Worm (Caenorhabditis elegans) whole organism, early embryonic: ENCODE results near the gene VW02B12L.2.

Source experiments
- B0310.2 ChIP-seq: sonication (generic microtip); optimal IDR thresholded peaks from 2 replicates; lab custom pipeline; 2016; ENCODE audit warnings: mild to moderate bottlenecking, missing genetic modification characterization, missing compliant biosample characterization
- F13C5.2 ChIP-seq: sonication (generic microtip); optimal IDR thresholded peaks from 2 replicates; lab custom pipeline; 2017; ENCODE audit warnings: mild to moderate bottlenecking, missing genetic modification characterization, inconsistent platforms, missing compliant biosample characterization
- aly-1 ChIP-seq: sonication (generic microtip); optimal IDR thresholded peaks from 2 replicates; lab custom pipeline; 2016; ENCODE audit warnings: missing genetic modification characterization, missing compliant biosample characterization
- ama-1 ChIP-seq: fragments of 150-350 bp; optimal IDR thresholded peaks from 2 replicates; lab custom pipeline; 2014
- ceh-13 ChIP-seq: fragments of 200-800 bp; sonication (Bioruptor generic); optimal IDR thresholded peaks from 2 replicates; lab custom pipeline; 2018; ENCODE audit warnings: mild to moderate bottlenecking, missing genetic modification characterization, missing compliant biosample characterization
- ceh-36 ChIP-seq: sonication (generic microtip); optimal IDR thresholded peaks from 2 replicates; lab custom pipeline; 2016; ENCODE audit warnings: missing genetic modification characterization, inconsistent platforms, missing compliant biosample characterization
- ets-7 ChIP-seq: sonication (generic microtip); optimal IDR thresholded peaks from 2 replicates; lab custom pipeline; 2016; ENCODE audit warnings: missing genotype, missing genetic modification characterization, missing compliant biosample characterization
- flt-1 ChIP-seq: fragments of 200-800 bp; sonication (Bioruptor generic); IDR thresholded peaks from 2 replicates; pipeline ENCODE4 v1.3.6; 2022; ENCODE audit warnings: missing genetic modification characterization, missing compliant biosample characterization
- hmbx-1 ChIP-seq: sonication (generic microtip); optimal IDR thresholded peaks from 2 replicates; lab custom pipeline; 2016; ENCODE audit warnings: mild to moderate bottlenecking, missing genetic modification characterization, missing compliant biosample characterization
- hmg-4 ChIP-seq: fragments of 200-800 bp; sonication (Bioruptor generic); optimal IDR thresholded peaks from 2 replicates; lab custom pipeline; 2018; ENCODE audit warnings: mild to moderate bottlenecking, missing genetic modification characterization, missing compliant biosample characterization
- hnd-1 ChIP-seq: sonication (generic microtip); optimal IDR thresholded peaks from 2 replicates; lab custom pipeline; 2016; ENCODE audit warnings: missing genetic modification characterization, missing compliant biosample characterization
- pes-1 ChIP-seq: fragments of 200-800 bp; sonication (Bioruptor generic); IDR thresholded peaks from 2 replicates; pipeline ENCODE4 v1.3.6; 2022; ENCODE audit warnings: missing genetic modification reagents, missing genetic modification characterization, missing compliant biosample characterization
- scrt-1 ChIP-seq: fragments of 200-800 bp; sonication (Bioruptor generic); IDR thresholded peaks from 2 replicates; pipeline ENCODE4 v1.3.6; 2022; ENCODE audit warnings: missing genetic modification characterization, missing compliant biosample characterization
- sea-1 ChIP-seq: fragments of 200-800 bp; sonication (Bioruptor generic); conservative IDR thresholded peaks from 2 replicates; pipeline ENCODE4 v1.3.6; 2022; ENCODE audit warnings: missing genetic modification characterization, missing compliant biosample characterization
- tbx-11 ChIP-seq: fragments of 200-800 bp; sonication (Bioruptor generic); IDR thresholded peaks from 2 replicates; pipeline ENCODE4 v1.3.6; 2022; ENCODE audit warnings: missing genetic modification characterization, missing compliant biosample characterization
- tbx-37 ChIP-seq: fragments of 200-800 bp; sonication (Bioruptor generic); conservative IDR thresholded peaks from 2 replicates; pipeline ENCODE4 v1.3.6; 2022; ENCODE audit warnings: missing genetic modification reagents, missing genetic modification characterization, missing compliant biosample characterization
- tra-4 ChIP-seq: sonication (generic microtip); optimal IDR thresholded peaks from 2 replicates; lab custom pipeline; 2017; ENCODE audit warnings: missing genetic modification characterization, missing compliant biosample characterization

Gene VW02B12L.2

DNA sequence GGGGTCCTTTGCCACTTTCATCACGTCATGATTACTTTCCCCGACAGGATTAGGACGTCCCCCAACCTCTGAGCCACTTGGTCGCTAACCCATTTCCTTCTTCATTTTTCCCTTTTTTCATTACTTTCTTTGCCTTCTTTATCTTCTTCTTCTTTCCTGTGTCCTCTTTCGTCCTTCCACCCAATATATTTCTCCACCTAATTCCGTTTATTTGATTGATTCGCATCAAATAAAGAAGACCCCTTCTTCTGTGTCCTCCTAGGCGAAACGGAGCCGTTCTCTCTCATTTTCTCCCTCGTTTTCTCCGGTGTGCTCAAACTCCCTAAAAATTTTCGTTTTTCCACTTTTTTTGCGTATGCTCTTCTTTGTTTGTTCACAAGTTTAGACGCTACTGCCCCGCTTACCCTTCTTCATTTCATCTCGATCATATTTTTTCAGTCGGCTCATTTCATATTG, 30.4 kb downstream of the VW02B12L.2 start, which contains the start of gene C05D12.7:
Gene C05D12.7, plus strand, starts transcription at position 406 of the 456 bp plus-strand sequence.
- TF ChIP-seq tbx-37 (GFP tag; lab: Robert Waterston, UW): no peak
- TF ChIP-seq aly-1 (tag; lab: Kevin White, UChicago): no peak
- no peak for TF ChIP-seq ceh-36 (tag; lab: Kevin White, UChicago)
- TF ChIP-seq ceh-13 (GFP tag; lab: Kevin White, UChicago): no peak
- no peak for TF ChIP-seq tbx-11
- TF ChIP-seq hmg-4 (GFP tag; lab: Kevin White, UChicago): no peak
- TF ChIP-seq ama-1 (lab: Kevin White, UChicago): no peak
- TF ChIP-seq pes-1: no peak
- TF ChIP-seq tra-4 (tag; lab: Kevin White, UChicago): no peak
- TF ChIP-seq sea-1: no peak
- TF ChIP-seq hmbx-1: no peak
- TF ChIP-seq hnd-1 (tag; lab: Kevin White, UChicago): no peak

DNA sequence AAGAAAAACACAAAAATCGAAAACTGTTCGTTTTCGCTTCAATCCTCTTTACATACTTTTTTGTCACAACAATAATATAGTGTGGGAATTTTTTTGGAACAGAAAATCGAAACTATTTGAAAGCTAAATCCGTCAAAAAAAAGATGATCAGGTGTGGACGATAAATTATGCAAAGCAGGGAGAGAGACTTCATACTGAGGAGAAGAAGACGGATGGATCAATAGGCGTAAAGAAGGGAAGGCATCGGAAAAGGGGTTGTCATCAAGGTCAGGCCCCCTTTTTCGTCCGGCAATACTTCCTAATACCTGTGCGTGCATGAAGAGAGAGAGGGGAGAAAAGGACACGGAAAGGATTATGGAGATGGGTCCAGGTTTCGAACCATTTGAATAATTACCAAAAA, 39.7 kb downstream of the VW02B12L.2 start:
- TF ChIP-seq aly-1 (tag; lab: Kevin White, UChicago): no peak
- no peak for TF ChIP-seq ets-7 (tag; lab: Kevin White, UChicago)
- TF ChIP-seq ama-1 (lab: Kevin White, UChicago): no peak
- no peak for TF ChIP-seq tbx-37 (GFP tag; lab: Robert Waterston, UW)
- TF ChIP-seq flt-1 (GFP tag; lab: Robert Waterston, UW): no peak
- TF ChIP-seq hnd-1 (tag; lab: Kevin White, UChicago): no peak
- no peak for TF ChIP-seq ceh-13 (GFP tag; lab: Kevin White, UChicago)
- no peak for TF ChIP-seq F13C5.2 (tag; lab: Kevin White, UChicago)
- no peak for TF ChIP-seq hmg-4 (GFP tag; lab: Kevin White, UChicago)
- TF ChIP-seq scrt-1 (GFP tag; lab: Robert Waterston, UW): no peak
- no peak for TF ChIP-seq tbx-11
- TF ChIP-seq hmbx-1: no peak
- no peak for TF ChIP-seq pes-1
- no peak for TF ChIP-seq sea-1
- TF ChIP-seq tra-4 (tag; lab: Kevin White, UChicago): no peak
- no peak for TF ChIP-seq B0310.2 (tag; lab: Kevin White, UChicago)
- TF ChIP-seq ceh-36 (tag; lab: Kevin White, UChicago): no peak

DNA sequence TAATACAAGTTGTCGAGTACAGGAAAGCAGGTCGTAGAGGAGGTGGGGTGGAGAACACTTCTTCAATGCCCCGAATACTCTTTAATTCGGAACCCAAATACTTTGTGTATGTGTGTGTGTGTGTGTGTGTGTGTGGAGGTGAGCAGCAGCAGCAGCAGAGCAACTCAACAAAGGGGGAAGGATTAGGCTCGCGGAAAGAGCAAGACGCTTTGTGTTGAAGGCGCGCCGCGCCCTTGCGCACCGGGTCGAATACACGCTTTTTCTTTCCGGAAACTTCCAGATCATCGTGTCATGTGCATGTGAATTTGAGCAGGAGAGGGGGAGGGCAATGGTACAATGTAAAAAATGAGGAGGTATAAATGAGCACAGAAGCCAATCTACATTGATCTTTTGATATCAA, 41.3 kb downstream of the VW02B12L.2 start:
- TF ChIP-seq ama-1 (lab: Kevin White, UChicago) (no peak), hmbx-1 (no peak), ceh-36 (tag; lab: Kevin White, UChicago) (peak; percentile 10), tbx-37 (GFP tag; lab: Robert Waterston, UW) (no peak), tra-4 (tag; lab: Kevin White, UChicago) (no peak), hnd-1 (tag; lab: Kevin White, UChicago) (no peak)

DNA sequence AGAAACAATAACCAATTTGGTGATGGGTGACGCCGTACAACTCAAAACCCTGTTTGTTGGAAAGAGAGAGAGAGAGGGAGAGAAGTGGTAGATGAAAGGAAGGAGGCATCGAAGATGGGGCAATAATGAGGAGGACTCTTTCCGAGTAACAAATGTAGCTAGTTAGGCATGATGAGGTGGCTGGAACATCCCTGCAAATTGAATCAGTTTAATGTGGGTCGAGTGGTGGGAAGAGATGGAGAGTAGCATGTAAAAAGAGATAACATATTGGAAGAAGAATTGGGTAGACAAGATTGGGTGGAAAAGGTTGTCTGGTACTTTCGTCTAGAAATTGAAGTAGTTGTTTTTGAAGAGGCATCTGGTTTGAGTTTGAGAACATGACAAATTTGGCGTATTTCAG, 43.9 kb downstream of the VW02B12L.2 start:
- TF ChIP-seq hnd-1 (tag; lab: Kevin White, UChicago): no peak
- TF ChIP-seq aly-1 (tag; lab: Kevin White, UChicago): peak; percentile 9

DNA sequence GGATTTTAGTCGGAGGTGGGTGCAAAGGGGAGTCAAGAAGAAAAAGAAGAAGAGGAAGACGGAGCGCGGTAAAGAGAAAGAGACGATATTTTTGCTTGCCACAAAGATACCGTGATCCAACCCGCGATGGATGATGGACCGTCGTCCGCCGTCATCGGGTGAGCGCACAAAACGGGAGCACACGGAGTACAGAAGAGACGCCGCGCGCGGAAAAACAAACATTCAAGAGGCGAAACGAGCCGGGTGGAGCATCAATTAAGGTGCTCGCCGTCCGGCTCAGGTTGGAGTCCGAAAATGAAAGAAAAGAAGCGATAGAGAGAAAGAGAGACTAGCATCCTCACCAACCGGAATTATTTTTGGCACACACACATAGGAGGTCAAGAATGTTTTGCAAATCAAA, 46.3 kb downstream of the VW02B12L.2 start:
- TF ChIP-seq flt-1 (GFP tag; lab: Robert Waterston, UW): no peak
- no peak for TF ChIP-seq hmg-4 (GFP tag; lab: Kevin White, UChicago)
- no peak for TF ChIP-seq hmbx-1
- TF ChIP-seq B0310.2 (tag; lab: Kevin White, UChicago): no peak

DNA sequence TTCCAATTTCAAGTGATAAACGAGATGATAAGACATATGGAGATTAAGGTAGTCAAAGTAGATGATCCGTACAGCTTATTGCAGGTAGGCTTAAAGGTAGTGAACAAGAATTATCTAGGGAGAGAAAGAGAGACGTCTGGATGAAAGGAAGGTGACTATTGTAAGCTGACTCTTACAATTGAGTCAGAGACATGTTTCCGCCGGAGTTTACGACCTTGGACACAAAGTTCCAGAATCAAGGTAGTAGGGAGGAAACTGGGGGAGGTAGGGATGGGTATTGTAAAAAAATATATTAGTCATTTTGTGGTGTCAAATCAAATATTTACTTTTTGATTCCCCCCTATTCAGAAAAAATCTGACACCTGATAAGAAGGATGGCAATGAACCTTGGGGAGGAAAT, 47.7 kb downstream of the VW02B12L.2 start:
- TF ChIP-seq scrt-1 (GFP tag; lab: Robert Waterston, UW) (no peak), B0310.2 (tag; lab: Kevin White, UChicago) (no peak), flt-1 (GFP tag; lab: Robert Waterston, UW) (no peak), tbx-37 (GFP tag; lab: Robert Waterston, UW) (no peak), hnd-1 (tag; lab: Kevin White, UChicago) (no peak), tra-4 (tag; lab: Kevin White, UChicago) (no peak), ceh-13 (GFP tag; lab: Kevin White, UChicago) (no peak), sea-1 (no peak), ceh-36 (tag; lab: Kevin White, UChicago) (no peak), ets-7 (tag; lab: Kevin White, UChicago) (no peak), hmg-4 (GFP tag; lab: Kevin White, UChicago) (no peak), F13C5.2 (tag; lab: Kevin White, UChicago) (no peak), pes-1 (no peak), tbx-11 (no peak), hmbx-1 (no peak), aly-1 (tag; lab: Kevin White, UChicago) (no peak), ama-1 (lab: Kevin White, UChicago) (no peak)

DNA sequence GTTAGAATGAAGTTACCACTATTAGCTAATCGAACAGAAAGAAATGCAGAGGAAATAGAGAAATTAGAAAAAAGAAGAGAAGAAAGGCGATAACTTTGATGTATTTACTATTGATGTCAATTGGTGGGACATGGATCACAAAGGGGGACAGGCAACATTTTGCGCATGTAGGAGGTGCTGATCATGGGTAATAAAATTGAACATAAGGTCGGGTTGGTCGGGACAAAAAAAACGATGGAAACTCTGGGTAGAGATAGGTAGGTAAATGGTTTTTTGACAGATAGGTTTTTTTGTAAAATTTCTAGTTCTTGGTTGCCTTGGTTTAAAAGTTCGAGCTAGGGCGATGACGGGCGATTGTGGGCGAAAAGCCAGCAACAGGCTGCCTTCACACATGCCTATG, 49.3 kb downstream of the VW02B12L.2 start, which contains the start of gene shn-1:
Gene shn-1, minus strand, starts transcription at position 101 of the 400 bp plus-strand sequence.
- TF ChIP-seq sea-1 (no peak), tbx-37 (GFP tag; lab: Robert Waterston, UW) (no peak), ceh-13 (GFP tag; lab: Kevin White, UChicago) (no peak), aly-1 (tag; lab: Kevin White, UChicago) (no peak), hmg-4 (GFP tag; lab: Kevin White, UChicago) (no peak), ceh-36 (tag; lab: Kevin White, UChicago) (no peak), pes-1 (no peak), scrt-1 (GFP tag; lab: Robert Waterston, UW) (no peak), ama-1 (lab: Kevin White, UChicago) (no peak), flt-1 (GFP tag; lab: Robert Waterston, UW) (no peak), tbx-11 (no peak), hmbx-1 (no peak)
